Fruit fly (Drosophila melanogaster): Measurements from ENCODE around the gene TyrR.
A peak's percentile ranks its signal among the peaks of the same experiment; 100 is the strongest.

The TyrR gene

DNA sequence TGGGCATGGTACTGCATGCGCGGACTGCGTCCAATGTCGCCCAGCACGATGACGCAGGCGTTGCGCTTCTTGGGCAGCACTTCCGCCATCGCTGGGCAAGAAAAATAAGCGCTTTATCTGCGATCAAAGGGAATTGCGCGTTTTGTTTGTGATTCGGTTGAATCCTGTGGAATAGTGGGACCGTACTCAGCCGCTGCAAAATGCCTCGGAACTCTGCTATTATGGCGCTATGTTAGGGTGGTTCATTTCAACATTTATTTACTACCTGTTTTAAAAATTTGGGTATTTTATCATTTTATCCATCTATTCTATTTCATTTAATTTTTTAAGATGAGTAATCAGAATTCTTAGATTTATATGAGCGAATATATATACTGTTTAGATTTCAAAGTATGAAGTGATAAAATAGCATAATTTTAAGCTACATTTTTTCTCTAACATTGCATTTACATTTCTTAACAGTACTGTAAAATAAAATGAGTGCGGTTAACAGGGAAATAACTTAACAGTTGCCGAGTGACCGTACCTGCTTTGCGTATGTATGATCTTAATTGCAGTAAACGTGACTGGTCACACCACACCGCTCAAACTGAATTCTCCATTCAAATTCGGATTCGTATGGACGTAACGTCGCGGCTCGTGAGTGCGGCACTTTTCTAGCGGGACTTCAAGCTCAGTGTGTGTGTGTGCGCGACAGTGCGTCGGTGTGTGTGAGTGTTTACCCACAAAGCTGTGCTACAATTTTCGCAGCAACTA lies 48.1 kb upstream of the TyrR start, which contains the start of the genes Alg1 and tinc (continued):
- peak; percentile 64 for TF ChIP-seq Hr3 (GFP tag; optimal IDR thresholded peaks at IDR 0.05)
- TF ChIP-seq bsh (GFP tag; optimal IDR thresholded peaks at IDR 0.05) = peak in 1 of 2 experiments; percentile 68
- TF ChIP-seq ham (GFP tag; IDR thresholded peaks at IDR 0.05) = no peak
- TF ChIP-seq mirr (GFP tag; optimal IDR thresholded peaks at IDR 0.05) = no peak
- TF ChIP-seq CkIIα-i1 (GFP tag; IDR thresholded peaks at IDR 0.05) = no peak
- peak; percentile 34; the same call in 1 of the 2 replicates for TF ChIP-seq CG13287 (GFP tag; IDR thresholded peaks at IDR 0.05; ENCODE audit: partially characterized antibody)
- TF ChIP-seq lab (GFP tag; optimal IDR thresholded peaks at IDR 0.05) = peak; percentile 72
- no peak for TF ChIP-seq dati (GFP tag; IDR thresholded peaks at IDR 0.05)
- TF ChIP-seq CG3065 (GFP tag; optimal IDR thresholded peaks at IDR 0.05) = no peak
- peak; percentile 35; the same call in 1 of the 3 replicates for TF ChIP-seq z (GFP tag; IDR thresholded peaks at IDR 0.05)
- TF ChIP-seq CG43689 (GFP tag; IDR thresholded peaks at IDR 0.05) = no peak
- TF ChIP-seq Lhr (GFP tag; optimal IDR thresholded peaks at IDR 0.05) = peak; percentile 36
- peak; percentile 31; the same call in 1 of the 2 replicates for TF ChIP-seq HLH3B (GFP tag; IDR thresholded peaks at IDR 0.05)
- no peak for TF ChIP-seq CG8281 (tag; optimal IDR thresholded peaks at IDR 0.05)
- TF ChIP-seq Fer3 (tag; optimal IDR thresholded peaks at IDR 0.05) = peak; percentile 80
- TF ChIP-seq NC2β (GFP tag; optimal IDR thresholded peaks at IDR 0.05) = no peak
- no peak for TF ChIP-seq gro (GFP tag; optimal IDR thresholded peaks at IDR 0.05)
- TF ChIP-seq abd-A (tag; optimal IDR thresholded peaks at IDR 0.05) = no peak
- no peak for TF ChIP-seq CG12219 (GFP tag; optimal IDR thresholded peaks at IDR 0.05)
- no peak for TF ChIP-seq bowl (GFP tag; IDR thresholded peaks at IDR 0.05)
- no peak for TF ChIP-seq Mrtf (GFP tag; IDR thresholded peaks at IDR 0.05)
- TF ChIP-seq en (GFP tag; optimal IDR thresholded peaks at IDR 0.05) = no peak
- TF ChIP-seq Sry-δ (GFP tag; optimal IDR thresholded peaks at IDR 0.05) = peak; percentile 23
- TF ChIP-seq p53 (GFP tag; optimal IDR thresholded peaks at IDR 0.05) = no peak
- TF ChIP-seq CG3838 (GFP tag; optimal IDR thresholded peaks at IDR 0.05) = peak; percentile 34
- TF ChIP-seq Kr (GFP tag; optimal IDR thresholded peaks at IDR 0.05) = no peak
- TF ChIP-seq CG8944 (GFP tag; optimal IDR thresholded peaks at IDR 0.05) = no peak
- peak; percentile 91 for TF ChIP-seq Jarid2 (GFP tag; optimal IDR thresholded peaks at IDR 0.05)
- 0 out of 3 replicates have a peak, but pooled peaks have one; percentile 58 for TF ChIP-seq CG7357 (GFP tag; IDR thresholded peaks at IDR 0.05)
- no peak for TF ChIP-seq pfk (GFP tag; optimal IDR thresholded peaks at IDR 0.05)
- TF ChIP-seq Rx (GFP tag; IDR thresholded peaks at IDR 0.05) = no peak
- no peak for TF ChIP-seq CG12769 (tag; optimal IDR thresholded peaks at IDR 0.05)
- no peak for TF ChIP-seq CG8765 (GFP tag; IDR thresholded peaks at IDR 0.05)
- peak; percentile 46 for TF ChIP-seq CG6683 (GFP tag; optimal IDR thresholded peaks at IDR 0.05)
- TF ChIP-seq pan (optimal IDR thresholded peaks at IDR 0.05) = no peak
- TF ChIP-seq pan (GFP tag; optimal IDR thresholded peaks at IDR 0.05 in 1 of 2, IDR thresholded peaks at IDR 0.05 in 1 of 2) = peak in 1 of 2 experiments; percentile 63
- TF ChIP-seq Poxn (GFP tag; IDR thresholded peaks at IDR 0.05) = 0 out of 2 replicates have a peak, but pooled peaks have one; percentile 7
- TF ChIP-seq CG13775 (GFP tag; optimal IDR thresholded peaks at IDR 0.05) = peak; percentile 56
- TF ChIP-seq Hmr (GFP tag; optimal IDR thresholded peaks at IDR 0.05) = peak; percentile 76
- no peak for TF ChIP-seq chinmo (GFP tag; IDR thresholded peaks at IDR 0.05; ENCODE audit: partially characterized antibody)
- TF ChIP-seq fu2 (GFP tag; optimal IDR thresholded peaks at IDR 0.05) = no peak
- peak; percentile 13; the same call in 1 of the 2 replicates for TF ChIP-seq CG32767 (GFP tag; IDR thresholded peaks at IDR 0.05)
- TF ChIP-seq dm (GFP tag; optimal IDR thresholded peaks at IDR 0.05) = peak; percentile 25
- TF ChIP-seq Dfd (GFP tag; optimal IDR thresholded peaks at IDR 0.05) = no peak
- peak; percentile 65 for TF ChIP-seq Hsf (GFP tag; optimal IDR thresholded peaks at IDR 0.05)
- no peak for TF ChIP-seq Optix (GFP tag; IDR thresholded peaks at IDR 0.05)
- no peak for TF ChIP-seq BtbVII (GFP tag; optimal IDR thresholded peaks at IDR 0.05)
- TF ChIP-seq CG13296 (GFP tag; optimal IDR thresholded peaks at IDR 0.05) = peak; percentile 81
- TF ChIP-seq ind (GFP tag; optimal IDR thresholded peaks at IDR 0.05) = peak; percentile 49
- no peak for TF ChIP-seq zen2 (GFP tag; IDR thresholded peaks at IDR 0.05; ENCODE audit: partially characterized antibody)

All from whole organism, embryonic.